Fruit fly (Drosophila melanogaster): ENCODE measurements around the gene CG43102.
"Not testable (repeated sequence)": the region's sequence is repeated elsewhere in the genome, so short reads cannot be mapped to it uniquely, and the experiment has no call there.

DNA sequence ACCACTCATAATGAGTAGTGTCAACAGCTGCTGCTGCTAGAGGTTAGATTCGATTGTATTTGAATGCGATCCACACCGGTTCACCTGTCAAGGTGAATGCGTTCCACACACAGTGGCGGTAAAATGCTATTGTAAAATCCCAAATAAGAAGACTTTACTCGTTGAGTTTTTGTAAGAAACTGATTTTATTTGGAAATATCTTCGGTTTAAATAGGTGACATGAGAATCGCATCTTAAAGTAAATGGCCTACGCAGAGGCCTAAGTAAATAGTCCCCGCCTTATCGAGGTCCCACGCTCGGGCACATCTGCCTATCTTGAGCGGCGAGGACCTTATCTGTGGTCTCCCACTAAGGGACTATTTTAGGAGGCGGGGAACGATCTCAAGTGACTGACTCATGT is 31.2 kb downstream of the CG43102 start, which contains the start of gene TyrR:
- TF ChIP-seq Scr (GFP tag; IDR thresholded peaks at IDR 0.05; ENCODE audit: partially characterized antibody); ATbp (GFP tag; optimal IDR thresholded peaks at IDR 0.05); Sox102F (GFP tag; optimal IDR thresholded peaks at IDR 0.05): not testable (repeated sequence)

All from whole organism, embryonic.